Fruit fly (Drosophila melanogaster): ENCODE measurements around the gene CG1750.

The CG1750 gene

DNA sequence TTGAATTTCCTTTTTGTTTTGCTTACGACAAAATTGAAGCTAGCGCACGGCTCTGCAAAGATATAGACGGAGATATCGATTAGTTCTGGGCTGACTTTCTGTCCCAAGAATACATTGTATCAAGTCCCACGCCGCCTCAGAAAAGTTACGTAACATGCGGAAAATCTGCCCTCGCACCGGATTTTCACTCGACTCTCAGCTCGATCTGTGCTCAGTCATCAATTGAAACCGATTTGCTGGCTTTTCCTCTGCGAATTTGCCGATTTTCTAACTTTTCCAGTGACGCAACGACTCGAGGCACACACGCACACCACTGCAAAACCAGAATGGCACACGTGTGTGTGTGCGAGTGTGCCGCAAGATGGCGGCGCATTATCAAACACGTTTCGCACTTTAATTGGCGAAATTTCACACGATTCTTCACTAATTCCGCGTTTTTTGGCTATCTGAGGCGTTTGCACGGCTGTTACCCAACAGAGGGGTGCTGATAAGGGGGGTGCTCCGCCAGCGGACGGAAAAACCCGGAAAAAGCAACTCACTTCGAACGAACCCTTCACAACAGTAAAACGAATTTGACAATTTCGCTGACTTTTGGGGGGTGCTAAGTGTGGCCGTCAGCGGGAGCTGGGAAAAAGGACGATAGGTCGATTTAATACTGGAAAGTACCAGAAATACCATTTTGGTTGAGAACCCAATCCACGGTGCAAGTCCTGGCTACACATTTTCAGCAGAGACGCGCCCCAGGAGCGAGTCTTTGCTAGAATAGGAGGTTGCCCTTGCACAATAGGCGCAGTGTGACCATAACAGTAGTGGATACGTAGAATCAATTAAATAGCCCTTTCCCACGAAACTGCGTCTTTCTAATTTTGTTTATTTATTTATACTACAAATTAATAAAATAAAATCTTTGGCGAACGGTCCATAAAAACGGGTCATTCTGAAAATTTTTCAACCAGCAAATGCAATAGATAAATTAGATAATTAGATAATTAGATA lies 35.4 kb downstream of the CG1750 start, which contains the start of gene ATPsynC:
Gene ATPsynC (minus strand): TSS at position 634 of the 996 bp plus-strand sequence.
- TF ChIP-seq CG11723 (GFP tag; optimal IDR thresholded peaks at IDR 0.05) (peak; percentile 5), pnt (GFP tag; optimal IDR thresholded peaks at IDR 0.05) (no peak), CG2116 (GFP tag; optimal IDR thresholded peaks at IDR 0.05) (peak; percentile 51), Hmx (GFP tag; optimal IDR thresholded peaks at IDR 0.05) (no peak), Hand (GFP tag; optimal IDR thresholded peaks at IDR 0.05) (peak; percentile 62), Dek (tag; optimal IDR thresholded peaks at IDR 0.05) (peak; percentile 61), CG11085 (GFP tag; IDR thresholded peaks at IDR 0.05) (no peak), D19B (GFP tag; optimal IDR thresholded peaks at IDR 0.05) (no peak), disco-r (GFP tag; optimal IDR thresholded peaks at IDR 0.05) (peak; percentile 31), Abd-B (GFP tag; optimal IDR thresholded peaks at IDR 0.05) (peak; percentile 19), Usf (GFP tag; optimal IDR thresholded peaks at IDR 0.05) (no peak), gro (GFP tag; optimal IDR thresholded peaks at IDR 0.05) (peak; percentile 74), CG18599 (GFP tag; optimal IDR thresholded peaks at IDR 0.05) (peak; percentile 41), stwl (tag; optimal IDR thresholded peaks at IDR 0.05) (peak; percentile 56), CG8359 (GFP tag; optimal IDR thresholded peaks at IDR 0.05; ENCODE audit: borderline replicate concordance) (no peak), CG4328 (GFP tag; optimal IDR thresholded peaks at IDR 0.05) (peak; percentile 55), CG8765 (GFP tag; IDR thresholded peaks at IDR 0.05) (no peak), scrt (GFP tag; optimal IDR thresholded peaks at IDR 0.05) (peak; percentile 24), CG17186 (GFP tag; optimal IDR thresholded peaks at IDR 0.05) (peak; percentile 88), CG4617 (GFP tag; optimal IDR thresholded peaks at IDR 0.05; ENCODE audit: borderline replicate concordance) (peak; percentile 30), ssp (GFP tag; IDR thresholded peaks at IDR 0.05) (no peak), CG12942 (GFP tag; optimal IDR thresholded peaks at IDR 0.05) (no peak), knrl (GFP tag; IDR thresholded peaks at IDR 0.05; ENCODE audit: partially characterized antibody) (no peak), CG1792 (GFP tag; optimal IDR thresholded peaks at IDR 0.05) (no peak), corto (GFP tag; optimal IDR thresholded peaks at IDR 0.05) (no peak), pita (GFP tag; optimal IDR thresholded peaks at IDR 0.05) (peak; percentile 100), pfk (GFP tag; optimal IDR thresholded peaks at IDR 0.05) (no peak), CG8089 (GFP tag; optimal IDR thresholded peaks at IDR 0.05) (peak; percentile 3), Vsx1 (GFP tag; optimal IDR thresholded peaks at IDR 0.05) (no peak), Blimp-1 (GFP tag; optimal IDR thresholded peaks at IDR 0.05) (no peak), CG7745 (tag; optimal IDR thresholded peaks at IDR 0.05) (no peak), salm (tag; optimal IDR thresholded peaks at IDR 0.05) (no peak), pros (GFP tag; optimal IDR thresholded peaks at IDR 0.05) (peak; percentile 8), Myb (GFP tag; optimal IDR thresholded peaks at IDR 0.05) (peak; percentile 55), Hey (tag; optimal IDR thresholded peaks at IDR 0.05) (no peak), ems (GFP tag; optimal IDR thresholded peaks at IDR 0.05) (peak; percentile 27), Bdp1 (GFP tag; optimal IDR thresholded peaks at IDR 0.05) (peak; percentile 24), CG10431 (GFP tag; optimal IDR thresholded peaks at IDR 0.05) (peak; percentile 54), Poxn (GFP tag; IDR thresholded peaks at IDR 0.05) (no peak), CG2889 (GFP tag; IDR thresholded peaks at IDR 0.05) (no peak), esg (GFP tag; conservative IDR thresholded peaks at IDR 0.05) (no peak), Hr39 (optimal IDR thresholded peaks at IDR 0.05) (no peak), CG12391 (tag; optimal IDR thresholded peaks at IDR 0.05) (peak; percentile 57), sens (GFP tag) (peak; percentile 83), amos (GFP tag; IDR thresholded peaks at IDR 0.05; ENCODE audit: partially characterized antibody) (no peak), CG7556 (GFP tag; optimal IDR thresholded peaks at IDR 0.05) (no peak), Elba2 (GFP tag; optimal IDR thresholded peaks at IDR 0.05) (peak; percentile 79), CG17802 (tag; optimal IDR thresholded peaks at IDR 0.05) (peak; percentile 78)

Data from whole organism, embryonic.